Fruit fly (Drosophila melanogaster): Measurements from ENCODE around the gene CG42870.

- TF ChIP-seq CG11723 (GFP tag; optimal IDR thresholded peaks at IDR 0.05) (peak; percentile 12), CG34422 (GFP tag; IDR thresholded peaks at IDR 0.05) (no peak)
Measured at dm6 chr3R:21719934-21720431, 17.2 kb downstream of the CG42870 start.
